Worm (Caenorhabditis elegans): ENCODE data around the gene R13A5.11.
"Not testable (repeated sequence)": the region's sequence is repeated elsewhere in the genome, so short reads cannot be mapped to it uniquely, and the experiment has no call there.

R13A5.11 gene

ce11 chrIII:7619846-7620245 lies 26.7 kb upstream of the R13A5.11 start:
- TF ChIP-seq ceh-16 (tag; optimal IDR thresholded peaks at IDR 0.05): no peak
- TF ChIP-seq ama-1 (optimal IDR thresholded peaks at IDR 0.05): no peak
- no peak for TF ChIP-seq nhr-28 (tag; optimal IDR thresholded peaks at IDR 0.05)
- no peak for TF ChIP-seq egl-5 (tag; optimal IDR thresholded peaks at IDR 0.05)
- TF ChIP-seq eor-1 (tag; optimal IDR thresholded peaks at IDR 0.05): no peak
- no peak for TF ChIP-seq hmg-11 (tag; optimal IDR thresholded peaks at IDR 0.05)
- no peak for TF ChIP-seq daf-12 (tag; optimal IDR thresholded peaks at IDR 0.05)
- no peak for TF ChIP-seq nhr-77 (tag; optimal IDR thresholded peaks at IDR 0.05)

- TF ChIP-seq nhr-23 (tag; optimal IDR thresholded peaks at IDR 0.05) (peak; percentile 77), hmg-11 (tag; optimal IDR thresholded peaks at IDR 0.05) (no peak)
Observed at ce11 chrIII:7618294-7618693, 25.2 kb upstream of the R13A5.11 start.

ce11 chrIII:7616228-7616627 lies 23.1 kb upstream of the R13A5.11 start, which contains the start of gene T04A6.1:
Gene T04A6.1 (plus strand): TSS chrIII:7616528.
- TF ChIP-seq egl-27 (tag; optimal IDR thresholded peaks at IDR 0.05): no peak
- TF ChIP-seq nhr-237 (tag; optimal IDR thresholded peaks at IDR 0.05): no peak
- no peak for TF ChIP-seq ceh-82 (tag; optimal IDR thresholded peaks at IDR 0.05)
- no peak for TF ChIP-seq egl-5 (tag; optimal IDR thresholded peaks at IDR 0.05)
- no peak for TF ChIP-seq nhr-28 (tag; optimal IDR thresholded peaks at IDR 0.05)
- no peak for TF ChIP-seq elt-2 (tag; optimal IDR thresholded peaks at IDR 0.05)
- TF ChIP-seq mml-1 (tag; optimal IDR thresholded peaks at IDR 0.05): no peak
- no peak for TF ChIP-seq elt-1 (tag; optimal IDR thresholded peaks at IDR 0.05)
- TF ChIP-seq fkh-2 (tag; optimal IDR thresholded peaks at IDR 0.05): no peak

- no peak for TF ChIP-seq nfya-1 (tag; optimal IDR thresholded peaks at IDR 0.05; ENCODE audit: insufficient read depth)
- TF ChIP-seq nhr-67 (tag; optimal IDR thresholded peaks at IDR 0.05): no peak
- TF ChIP-seq hmg-11 (tag; optimal IDR thresholded peaks at IDR 0.05): no peak
- no peak for TF ChIP-seq jun-1 (tag; optimal IDR thresholded peaks at IDR 0.05)
- no peak for TF ChIP-seq fkh-10 (GFP tag; optimal IDR thresholded peaks at IDR 0.05)
- TF ChIP-seq fkh-2 (tag; optimal IDR thresholded peaks at IDR 0.05): no peak
- TF ChIP-seq ztf-11 (tag; optimal IDR thresholded peaks at IDR 0.05): no peak
- TF ChIP-seq ceh-16 (tag; optimal IDR thresholded peaks at IDR 0.05): no peak
- TF ChIP-seq zag-1 (tag; optimal IDR thresholded peaks at IDR 0.05): no peak
- TF ChIP-seq lin-39 (tag; optimal IDR thresholded peaks at IDR 0.05): no peak
Observed at ce11 chrIII:7614530-7614929, 21.4 kb upstream of the R13A5.11 start, which contains the start of gene T04A6.2. Gene T04A6.2 (plus strand): TSS chrIII:7614830.

DNA sequence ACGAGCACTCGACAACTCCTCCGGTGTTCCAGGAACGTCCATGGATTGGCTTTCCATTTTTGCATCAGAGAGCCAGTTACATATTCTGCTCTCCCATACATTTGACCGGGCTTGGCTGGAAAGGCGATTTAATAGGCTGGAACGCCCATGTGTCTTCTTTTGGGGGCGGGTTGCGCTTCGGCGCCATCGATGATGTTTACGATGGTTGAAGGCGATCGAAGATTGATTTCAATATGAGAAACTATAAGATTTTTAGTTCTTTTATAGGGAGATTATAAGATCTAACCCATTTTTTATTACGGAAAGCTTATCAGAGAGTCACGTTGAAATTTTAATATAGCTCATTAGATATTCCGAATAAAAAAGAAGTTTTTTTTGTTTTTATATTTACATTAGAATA lies 16.0 kb upstream of the R13A5.11 start, which contains the start of gene nsph-4.3:
nsph-4.3 (minus strand) TSS at position 101 of the 400 bp plus-strand sequence.
- no peak for TF ChIP-seq ceh-82 (tag; optimal IDR thresholded peaks at IDR 0.05)
- TF ChIP-seq unc-39 (tag; optimal IDR thresholded peaks at IDR 0.05): no peak
- TF ChIP-seq jun-1 (tag; optimal IDR thresholded peaks at IDR 0.05): no peak
- no peak for TF ChIP-seq ztf-4 (tag; optimal IDR thresholded peaks at IDR 0.05)
- no peak for TF ChIP-seq egl-27 (tag; optimal IDR thresholded peaks at IDR 0.05)

ce11 chrIII:7608223-7608622 lies 15.1 kb upstream of the R13A5.11 start, which contains the start of gene T04A6.3:
Gene T04A6.3 (minus strand): TSS chrIII:7608323.
- TF ChIP-seq skn-1 (tag; optimal IDR thresholded peaks at IDR 0.05) (no peak), nfya-1 (tag; optimal IDR thresholded peaks at IDR 0.05; ENCODE audit: insufficient read depth) (no peak), elt-2 (tag; optimal IDR thresholded peaks at IDR 0.05) (no peak), nhr-237 (tag; optimal IDR thresholded peaks at IDR 0.05) (no peak), lsy-12 (tag; optimal IDR thresholded peaks at IDR 0.05) (no peak), jun-1 (tag; optimal IDR thresholded peaks at IDR 0.05) (no peak)

ce11 chrIII:7594482-7594881 lies 1.3 kb upstream of the R13A5.11 start, which contains the start of gene Y80D4G.2:
Gene Y80D4G.2 (minus strand): TSS chrIII:7594582.
- TF ChIP-seq nhr-77, nhr-237, elt-2 (tag; optimal IDR thresholded peaks at IDR 0.05): not testable (repeated sequence)

DNA sequence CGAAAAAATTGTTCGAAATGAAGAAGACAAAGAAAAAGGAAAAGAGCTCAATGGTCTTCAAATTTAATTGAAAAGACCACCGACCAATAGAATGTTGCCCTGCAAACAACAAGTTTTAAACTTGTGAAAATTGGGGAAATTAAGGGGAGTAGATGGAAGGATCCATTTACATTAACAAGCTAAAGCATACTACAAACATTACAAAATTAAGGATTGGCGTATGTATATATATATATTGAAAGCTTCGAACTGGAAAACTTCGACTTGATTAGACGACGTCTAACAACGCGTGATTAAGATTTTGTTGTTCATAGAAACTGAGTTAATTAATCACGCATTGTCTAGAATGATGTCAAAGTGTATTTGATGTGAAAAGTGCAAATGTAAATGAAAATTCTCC lies 4.9 kb downstream of the R13A5.11 start, which contains the start of gene R13A5.15:
R13A5.15 (minus strand) TSS at position 101 of the 400 bp plus-strand sequence.
- no peak for TF ChIP-seq lsy-12 (tag; optimal IDR thresholded peaks at IDR 0.05)
- no peak for TF ChIP-seq nhr-237 (tag; optimal IDR thresholded peaks at IDR 0.05)
- no peak for TF ChIP-seq daf-12 (tag; optimal IDR thresholded peaks at IDR 0.05)
- TF ChIP-seq fkh-2 (tag; optimal IDR thresholded peaks at IDR 0.05): no peak
- no peak for TF ChIP-seq eor-1 (tag; optimal IDR thresholded peaks at IDR 0.05)
- no peak for TF ChIP-seq R02D3.7 (tag; optimal IDR thresholded peaks at IDR 0.05)
- TF ChIP-seq lin-15B (tag; optimal IDR thresholded peaks at IDR 0.05): no peak
- TF ChIP-seq ZK546.5 (tag; optimal IDR thresholded peaks at IDR 0.05): no peak
- no peak for TF ChIP-seq fos-1 (tag; optimal IDR thresholded peaks at IDR 0.05)
- TF ChIP-seq nhr-43 (tag; optimal IDR thresholded peaks at IDR 0.05; ENCODE audit: poor library complexity, severe bottlenecking): no peak
- TF ChIP-seq nhr-77 (tag; optimal IDR thresholded peaks at IDR 0.05): no peak
- no peak for TF ChIP-seq elt-2 (tag; optimal IDR thresholded peaks at IDR 0.05)
- no peak for TF ChIP-seq fkh-10 (GFP tag; optimal IDR thresholded peaks at IDR 0.05)
- no peak for TF ChIP-seq ceh-82 (tag; optimal IDR thresholded peaks at IDR 0.05)
- TF ChIP-seq unc-62 (GFP tag; optimal IDR thresholded peaks at IDR 0.05): no peak
